Worm (Caenorhabditis elegans): ENCODE data around the gene prp-21.

prp-21 gene

DNA sequence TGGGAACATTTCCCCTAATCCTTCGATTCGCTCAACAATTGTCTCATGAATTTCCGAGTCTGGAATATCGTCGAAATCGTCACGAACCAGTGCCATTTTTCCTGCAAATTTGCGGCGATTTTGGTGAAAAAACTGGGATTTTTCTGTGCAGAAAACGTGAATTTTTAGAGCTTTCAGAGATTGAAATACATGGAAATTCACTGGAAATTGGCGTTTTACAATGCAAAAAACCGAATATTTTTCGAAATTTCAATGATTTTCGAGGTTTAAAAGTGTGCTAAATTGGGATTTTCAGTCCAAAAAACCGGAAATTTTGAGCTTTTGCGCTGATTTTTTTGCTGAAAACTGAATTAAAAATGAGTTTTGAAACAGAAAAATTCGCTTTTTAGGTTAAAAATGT, 14.3 kb upstream of the prp-21 start, which contains the start of gene tomm-22:
TSS of gene tomm-22 (minus strand) at position 101 of the 400 bp plus-strand sequence.
- TF ChIP-seq sptf-1 (tag; optimal IDR thresholded peaks at IDR 0.05) (no peak), efl-1 (optimal IDR thresholded peaks at IDR 0.05) (no peak), efl-1 (GFP tag; optimal IDR thresholded peaks at IDR 0.05 in 1 of 2) (peak in 1 of 2 experiments; percentile 27)

DNA sequence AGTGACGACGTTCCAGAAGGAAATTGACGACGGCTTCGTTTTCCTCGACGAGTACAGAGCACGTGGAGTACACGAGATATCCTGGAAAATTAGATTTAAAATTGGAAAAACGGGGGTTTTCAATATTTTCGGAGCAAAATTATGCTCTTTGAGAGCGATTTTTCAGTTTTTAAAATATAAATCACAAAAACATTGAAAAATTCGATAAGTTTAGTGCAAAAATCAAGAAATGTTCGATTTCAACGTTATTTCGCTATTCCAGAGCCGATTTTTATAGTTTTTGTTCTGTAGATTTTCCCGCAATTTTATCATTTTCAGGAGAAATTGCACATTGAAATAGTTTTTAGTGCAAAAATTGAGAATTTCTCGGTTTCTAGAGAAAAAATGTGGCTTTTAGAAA, 11.5 kb upstream of the prp-21 start, which contains the start of gene W07E6.5:
TSS of gene W07E6.5 (plus strand) at position 301 of the 400 bp plus-strand sequence.
- no peak for TF ChIP-seq ztf-11 (tag; optimal IDR thresholded peaks at IDR 0.05)
- no peak for TF ChIP-seq lin-15B (tag; optimal IDR thresholded peaks at IDR 0.05)
- TF ChIP-seq ama-1 (optimal IDR thresholded peaks at IDR 0.05), result no peak
- no peak for TF ChIP-seq hlh-4 (tag; optimal IDR thresholded peaks at IDR 0.05)
- no peak for TF ChIP-seq fkh-8 (tag; optimal IDR thresholded peaks at IDR 0.05)
- TF ChIP-seq lir-3 (tag; optimal IDR thresholded peaks at IDR 0.05; ENCODE audit: poor library complexity), result no peak
- no peak for TF ChIP-seq mef-2 (tag; optimal IDR thresholded peaks at IDR 0.05)
- TF ChIP-seq nhr-12 (tag; optimal IDR thresholded peaks at IDR 0.05), result no peak
- TF ChIP-seq ceh-90 (tag; optimal IDR thresholded peaks at IDR 0.05), result no peak
- no peak for TF ChIP-seq pqm-1 (tag; optimal IDR thresholded peaks at IDR 0.05)
- no peak for TF ChIP-seq isw-1 (GFP tag; IDR thresholded peaks at IDR 0.05)
- no peak for TF ChIP-seq fkh-10 (GFP tag; optimal IDR thresholded peaks at IDR 0.05)
- TF ChIP-seq ceh-82 (tag; optimal IDR thresholded peaks at IDR 0.05), result no peak

DNA sequence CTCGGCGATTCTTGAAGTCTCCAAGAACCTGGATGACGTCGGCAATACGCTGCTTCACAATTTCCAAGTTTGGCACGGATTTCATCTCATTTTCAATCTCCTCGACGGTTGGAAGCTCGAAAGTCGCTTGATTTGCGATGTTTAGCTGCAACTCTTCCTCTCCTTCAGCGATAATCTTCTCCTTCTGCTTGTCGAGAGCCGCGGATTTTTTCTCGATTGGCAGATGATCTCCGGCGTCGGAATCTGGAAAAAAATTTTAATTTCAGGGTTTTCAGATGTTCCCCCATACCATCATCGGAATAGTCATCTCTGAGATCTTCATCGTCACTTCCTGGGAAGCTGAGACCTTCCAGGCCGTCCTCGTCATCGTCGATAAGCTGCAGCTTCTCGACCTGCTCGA, 9.4 kb upstream of the prp-21 start:
- TF ChIP-seq C04F5.9 (tag; optimal IDR thresholded peaks at IDR 0.05), result no peak
- peak; percentile 58 for TF ChIP-seq nhr-85 (tag)
- no peak for TF ChIP-seq pqm-1 (tag; optimal IDR thresholded peaks at IDR 0.05)

DNA sequence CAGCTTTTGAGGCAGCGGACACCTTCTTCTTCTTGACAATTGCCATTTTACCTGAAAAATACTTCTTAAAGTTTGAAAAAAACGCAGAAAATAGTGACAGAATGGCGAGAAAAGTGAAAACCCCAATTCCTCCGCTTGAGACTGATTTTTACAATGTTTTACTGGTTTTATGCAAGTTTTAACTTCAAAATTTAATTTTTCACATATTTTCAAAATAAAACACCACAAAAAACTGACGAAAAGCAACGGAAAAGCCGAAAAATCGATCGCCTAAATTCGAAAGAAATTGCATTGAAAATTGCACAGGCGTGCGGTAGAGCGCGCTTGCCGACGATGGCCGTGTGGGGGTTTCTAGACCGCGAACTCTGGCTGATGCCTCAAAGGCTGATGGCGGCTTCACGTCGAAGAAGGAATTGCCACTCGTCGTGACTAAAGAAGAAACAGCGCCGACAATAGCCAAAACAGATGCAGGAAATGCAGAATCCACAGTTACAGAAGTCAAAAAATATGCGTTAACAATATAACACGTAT, 8.7 kb upstream of the prp-21 start, which contains the start of gene nsun-1:
TSS of gene nsun-1 (minus strand) at position 51 of the 531 bp plus-strand sequence.
- TF ChIP-seq pax-3 (tag; optimal IDR thresholded peaks at IDR 0.05) (peak; percentile 28), egl-27 (tag; optimal IDR thresholded peaks at IDR 0.05) (no peak), C34B4.2 (tag; optimal IDR thresholded peaks at IDR 0.05) (no peak), lin-13 (GFP tag; optimal IDR thresholded peaks at IDR 0.05) (no peak), sox-4 (tag; optimal IDR thresholded peaks at IDR 0.05) (no peak), aha-1 (tag; optimal IDR thresholded peaks at IDR 0.05) (no peak), dpl-1 (GFP tag; optimal IDR thresholded peaks at IDR 0.05) (peak; percentile 36 to 69 (median 44)), pag-3 (tag; optimal IDR thresholded peaks at IDR 0.05; ENCODE audit: borderline replicate concordance, insufficient read depth) (no peak), dsc-1 (tag; optimal IDR thresholded peaks at IDR 0.05) (no peak), nhr-76 (tag; optimal IDR thresholded peaks at IDR 0.05) (no peak), ztf-11 (tag; optimal IDR thresholded peaks at IDR 0.05) (peak in 1 of 2 experiments; percentile 52), mef-2 (tag; optimal IDR thresholded peaks at IDR 0.05) (no peak), elt-3 (tag; optimal IDR thresholded peaks at IDR 0.05) (peak in 1 of 6 experiments; percentile 11), ceh-90 (tag; optimal IDR thresholded peaks at IDR 0.05) (peak; percentile 78), egl-13 (tag; optimal IDR thresholded peaks at IDR 0.05) (peak; percentile 1), mdl-1 (tag; optimal IDR thresholded peaks at IDR 0.05) (no peak), unc-130 (tag; optimal IDR thresholded peaks at IDR 0.05) (no peak), jun-1 (tag; optimal IDR thresholded peaks at IDR 0.05) (no peak), ceh-63 (GFP tag; optimal IDR thresholded peaks at IDR 0.05) (no peak), snpc-4 (tag; optimal IDR thresholded peaks at IDR 0.05) (no peak), grh-1 (GFP tag; IDR thresholded peaks at IDR 0.05) (0 out of 2 replicates have a peak, but pooled peaks have one; percentile 12), ama-1 (optimal IDR thresholded peaks at IDR 0.05) (no peak), nhr-237 (tag; optimal IDR thresholded peaks at IDR 0.05) (no peak), skn-1 (tag; optimal IDR thresholded peaks at IDR 0.05) (peak; percentile 60), irx-1 (tag; optimal IDR thresholded peaks at IDR 0.05) (peak; percentile 42), unc-86 (tag; optimal IDR thresholded peaks at IDR 0.05) (peak; percentile 28), blmp-1 (tag; optimal IDR thresholded peaks at IDR 0.05) (peak; percentile 16), ets-5 (GFP tag; IDR thresholded peaks at IDR 0.05) (no peak), nhr-84 (tag; optimal IDR thresholded peaks at IDR 0.05) (no peak), nhr-19 (GFP tag; conservative IDR thresholded peaks at IDR 0.05) (no peak), unc-30 (tag; optimal IDR thresholded peaks at IDR 0.05) (no peak), zip-4 (GFP tag; optimal IDR thresholded peaks at IDR 0.05) (no peak), snu-23 (GFP tag; optimal IDR thresholded peaks at IDR 0.05) (peak; percentile 52), unc-62 (GFP tag; optimal IDR thresholded peaks at IDR 0.05) (no peak), fkh-8 (tag; optimal IDR thresholded peaks at IDR 0.05) (peak; percentile 63)

Data from whole organism, L1 larva.